Fruit fly (Drosophila melanogaster) whole organism, embryonic: ENCODE measurements around the gene Sf3b1.
A peak's percentile ranks its signal among the peaks of the same experiment; 100 is the strongest.

Source experiments
- ATbp ChIP-seq: fragments of 200-800 bp; sonication (Bioruptor generic); optimal IDR thresholded peaks from 2 replicates; lab custom pipeline; 2017; ENCODE audit warnings: missing biosample characterization, mild to moderate bottlenecking, missing genetic modification characterization, missing genetic modification reagents
- Asciz ChIP-seq: fragments of 200-800 bp; sonication (Bioruptor generic); optimal IDR thresholded peaks from 2 replicates; lab custom pipeline; 2017; ENCODE audit warnings: missing biosample characterization, mild to moderate bottlenecking, missing genetic modification characterization, missing genetic modification reagents
- Atf3 ChIP-seq: fragments of 200-800 bp; sonication (Bioruptor generic); optimal IDR thresholded peaks from 3 replicates; lab custom pipeline; 2016; ENCODE audit warnings: missing biosample characterization, missing genetic modification characterization
- BtbVII ChIP-seq: fragments of 200-800 bp; sonication (Bioruptor generic); optimal IDR thresholded peaks from 3 replicates; lab custom pipeline; 2017; ENCODE audit warnings: missing biosample characterization, mild to moderate bottlenecking, missing genetic modification characterization
- CG10654 ChIP-seq: fragments of 200-800 bp; sonication (Bioruptor generic); optimal IDR thresholded peaks from 2 replicates; lab custom pipeline; 2016; ENCODE audit warnings: missing biosample characterization, missing genetic modification characterization
- CG13287 ChIP-seq: fragments of 200-800 bp; sonication (Bioruptor generic); IDR thresholded peaks from 2 replicates; pipeline ENCODE4 v1.3.6; 2022; ENCODE audit warnings: missing biosample characterization, missing genetic modification characterization; ENCODE audit not compliant: partially characterized antibody
- CG13624 ChIP-seq: fragments of 200-800 bp; sonication (Bioruptor generic); optimal IDR thresholded peaks from 2 replicates; lab custom pipeline; 2016; ENCODE audit warnings: missing biosample characterization, missing genetic modification characterization
- CG13775 ChIP-seq: fragments of 200-800 bp; sonication (Bioruptor generic); optimal IDR thresholded peaks from 3 replicates; lab custom pipeline; 2017; ENCODE audit warnings: missing biosample characterization, mild to moderate bottlenecking, missing genetic modification characterization
- CG15269 ChIP-seq: fragments of 200-800 bp; sonication (Bioruptor generic); optimal IDR thresholded peaks from 2 replicates; lab custom pipeline; 2018; ENCODE audit warnings: missing biosample characterization, mild to moderate bottlenecking, missing genetic modification characterization, moderate library complexity
- CG15479 ChIP-seq: fragments of 200-800 bp; sonication (Bioruptor generic); optimal IDR thresholded peaks from 3 replicates; lab custom pipeline; 2019; ENCODE audit warnings: missing biosample characterization, mild to moderate bottlenecking, missing genetic modification characterization, moderate library complexity
- CG15514 ChIP-seq: fragments of 200-800 bp; sonication (Bioruptor generic); optimal IDR thresholded peaks from 3 replicates; lab custom pipeline; 2017; ENCODE audit warnings: missing biosample characterization, missing genetic modification characterization, mild to moderate bottlenecking, moderate library complexity, missing genetic modification reagents
- CG16815 ChIP-seq: fragments of 200-800 bp; sonication (Bioruptor generic); optimal IDR thresholded peaks from 3 replicates; lab custom pipeline; 2017; ENCODE audit warnings: missing biosample characterization, mild to moderate bottlenecking, missing genetic modification characterization
- CG17912 ChIP-seq: fragments of 200-800 bp; sonication (Bioruptor generic); optimal IDR thresholded peaks from 2 replicates; lab custom pipeline; 2018; ENCODE audit warnings: missing biosample characterization, mild to moderate bottlenecking, missing genetic modification characterization
- CG30403 ChIP-seq: fragments of 200-800 bp; sonication (Bioruptor generic); optimal IDR thresholded peaks from 3 replicates; lab custom pipeline; 2016; ENCODE audit warnings: missing biosample characterization, missing genetic modification characterization
- CG3163 ChIP-seq: fragments of 200-800 bp; sonication (Bioruptor generic); optimal IDR thresholded peaks from 3 replicates; lab custom pipeline; 2016; ENCODE audit warnings: missing biosample characterization, missing genetic modification characterization
- CG4707 ChIP-seq: fragments of 200-800 bp; sonication (Bioruptor generic); optimal IDR thresholded peaks from 2 replicates; lab custom pipeline; 2018; ENCODE audit warnings: missing biosample characterization, mild to moderate bottlenecking, missing genetic modification characterization, moderate library complexity
- CG4854 ChIP-seq: fragments of 200-800 bp; sonication (Bioruptor generic); optimal IDR thresholded peaks from 2 replicates; lab custom pipeline; 2016; ENCODE audit warnings: missing biosample characterization, missing genetic modification characterization, inconsistent platforms
- CG7928 ChIP-seq: fragments of 200-800 bp; sonication (Bioruptor generic); optimal IDR thresholded peaks from 2 replicates; lab custom pipeline; 2017; ENCODE audit warnings: missing biosample characterization, mild to moderate bottlenecking, missing genetic modification characterization
- CG8765 ChIP-seq: fragments of 200-800 bp; sonication (Bioruptor generic); IDR thresholded peaks from 2 replicates; pipeline ENCODE4 v1.3.6; 2022; ENCODE audit warnings: missing biosample characterization, missing genetic modification characterization
- CG9215 ChIP-seq: fragments of 200-800 bp; sonication (Bioruptor generic); IDR thresholded peaks from 2 replicates; pipeline ENCODE4 v1.3.6; 2022; ENCODE audit warnings: missing biosample characterization, missing genetic modification characterization
- Chrac-16 ChIP-seq: fragments of 200-800 bp; sonication (Bioruptor generic); optimal IDR thresholded peaks from 3 replicates; lab custom pipeline; 2016; ENCODE audit warnings: missing biosample characterization, missing genetic modification characterization
- Dek ChIP-seq: fragments of 200-800 bp; sonication (Bioruptor generic); optimal IDR thresholded peaks from 3 replicates; lab custom pipeline; 2019; ENCODE audit warnings: missing biosample characterization, mild to moderate bottlenecking, missing genetic modification characterization, moderate library complexity
- Dll ChIP-seq: fragments of 200-800 bp; sonication (Bioruptor generic); IDR thresholded peaks from 4 replicates; pipeline ENCODE4 v1.3.6; 2022; ENCODE audit warnings: missing biosample characterization, missing genetic modification characterization; ENCODE audit not compliant: partially characterized antibody
- Ets65A ChIP-seq: fragments of 200-800 bp; sonication (Bioruptor generic); peaks from one replicate; lab custom pipeline; 2016; ENCODE audit warnings: missing biosample characterization, missing genetic modification characterization
- HmgD ChIP-seq: fragments of 200-800 bp; sonication (Bioruptor generic); optimal IDR thresholded peaks from 3 replicates; lab custom pipeline; 2016; ENCODE audit warnings: missing biosample characterization, missing genetic modification characterization
- MTF-1 ChIP-seq: fragments of 200-800 bp; sonication (Bioruptor generic); optimal IDR thresholded peaks from 2 replicates; lab custom pipeline; 2018; ENCODE audit warnings: missing biosample characterization, mild to moderate bottlenecking, missing genetic modification characterization, borderline replicate concordance
- Meics ChIP-seq: fragments of 200-800 bp; sonication (Bioruptor generic); optimal IDR thresholded peaks from 2 replicates; lab custom pipeline; 2017; ENCODE audit warnings: missing biosample characterization, mild to moderate bottlenecking, missing genetic modification characterization
- Opbp ChIP-seq: fragments of 200-800 bp; sonication (Bioruptor generic); IDR thresholded peaks from 3 replicates; pipeline ENCODE4 v1.3.6; 2022; ENCODE audit warnings: missing biosample characterization, missing genetic modification characterization; ENCODE audit not compliant: partially characterized antibody
- Scr ChIP-seq: fragments of 200-800 bp; sonication (Bioruptor generic); IDR thresholded peaks from 2 replicates; pipeline ENCODE4 v1.3.6; 2022; ENCODE audit warnings: missing biosample characterization, missing genetic modification characterization; ENCODE audit not compliant: partially characterized antibody
- Sry-δ ChIP-seq: fragments of 200-800 bp; sonication (Bioruptor generic); optimal IDR thresholded peaks from 2 replicates; lab custom pipeline; 2016; ENCODE audit warnings: missing biosample characterization, missing genetic modification characterization
- ab ChIP-seq: fragments of 200-800 bp; sonication (Bioruptor generic); optimal IDR thresholded peaks from 2 replicates; lab custom pipeline; 2016; ENCODE audit warnings: missing biosample characterization, missing genetic modification characterization
- abd-A ChIP-seq: fragments of 200-800 bp; sonication (Bioruptor generic); optimal IDR thresholded peaks from 3 replicates; lab custom pipeline; 2019; ENCODE audit warnings: missing biosample characterization, mild to moderate bottlenecking, missing genetic modification characterization, moderate library complexity
- crol ChIP-seq: fragments of 200-800 bp; sonication (Bioruptor generic); IDR thresholded peaks from 2 replicates; pipeline ENCODE4 v1.3.6; 2022; ENCODE audit warnings: missing biosample characterization, missing genetic modification characterization
- fu2 ChIP-seq: fragments of 200-800 bp; sonication (Bioruptor generic); optimal IDR thresholded peaks from 2 replicates; lab custom pipeline; 2016; ENCODE audit warnings: missing biosample characterization, missing genetic modification characterization
- inv ChIP-seq: fragments of 200-800 bp; sonication (Bioruptor generic); IDR thresholded peaks from 2 replicates; pipeline ENCODE4 v1.3.6; 2022; ENCODE audit warnings: missing biosample characterization, missing genetic modification characterization; ENCODE audit not compliant: partially characterized antibody
- lbe ChIP-seq: fragments of 200-800 bp; sonication (Bioruptor generic); optimal IDR thresholded peaks from 2 replicates; lab custom pipeline; 2016; ENCODE audit warnings: missing biosample characterization, mild to moderate bottlenecking, missing genetic modification characterization
- lmd ChIP-seq: fragments of 200-800 bp; sonication (Bioruptor generic); IDR thresholded peaks from 2 replicates; pipeline ENCODE4 v1.3.6; 2022; ENCODE audit warnings: missing biosample characterization, missing genetic modification characterization
- lov ChIP-seq, 2 experiments: fragments of 200-800 bp in 1 of 2; fragments of >200 bp in 1 of 2; sonication (Bioruptor generic) in 1 of 2; IDR thresholded peaks in 1 of 2; optimal IDR thresholded peaks in 1 of 2; 2 replicates in 1 of 2; 3 replicates in 1 of 2; pipeline versions ENCODE4 v1.3.6 to Lab custom; 2017 to 2022; ENCODE audit warnings: missing biosample characterization in 1 of 2, missing genetic modification characterization in 1 of 2
- pros ChIP-seq: fragments of 200-800 bp; sonication (Bioruptor generic); optimal IDR thresholded peaks from 3 replicates; lab custom pipeline; 2019; ENCODE audit warnings: missing biosample characterization, mild to moderate bottlenecking, missing genetic modification characterization, moderate library complexity
- ranshi ChIP-seq: fragments of 200-800 bp; sonication (Bioruptor generic); IDR thresholded peaks from 2 replicates; pipeline ENCODE4 v1.3.6; 2022; ENCODE audit warnings: missing biosample characterization, missing genetic modification characterization
- salm ChIP-seq: fragments of 200-800 bp; sonication (Bioruptor generic); optimal IDR thresholded peaks from 2 replicates; lab custom pipeline; 2018; ENCODE audit warnings: missing biosample characterization, mild to moderate bottlenecking, missing genetic modification characterization
- sens ChIP-seq: fragments of 200-800 bp; sonication (Bioruptor generic); peaks from one replicate; lab custom pipeline; 2016; ENCODE audit warnings: missing biosample characterization, missing genetic modification characterization
- slbo ChIP-seq: fragments of 200-800 bp; sonication (Bioruptor generic); IDR thresholded peaks from 2 replicates; pipeline ENCODE4 v1.3.6; 2022; ENCODE audit warnings: missing biosample characterization, missing genetic modification characterization
- sna ChIP-seq: fragments of 200-800 bp; sonication (Bioruptor generic); IDR thresholded peaks from 2 replicates; pipeline ENCODE4 v1.3.6; 2022; ENCODE audit warnings: missing biosample characterization, missing genetic modification characterization; ENCODE audit not compliant: partially characterized antibody
- zen2 ChIP-seq: fragments of 200-800 bp; sonication (Bioruptor generic); IDR thresholded peaks from 3 replicates; pipeline ENCODE4 v1.3.6; 2022; ENCODE audit warnings: missing biosample characterization, missing genetic modification characterization; ENCODE audit not compliant: partially characterized antibody
- zfh2 ChIP-seq: fragments of 200-800 bp; sonication (Bioruptor generic); optimal IDR thresholded peaks from 2 replicates; lab custom pipeline; 2016; ENCODE audit warnings: missing biosample characterization, missing genetic modification characterization

Sf3b1 gene

DNA sequence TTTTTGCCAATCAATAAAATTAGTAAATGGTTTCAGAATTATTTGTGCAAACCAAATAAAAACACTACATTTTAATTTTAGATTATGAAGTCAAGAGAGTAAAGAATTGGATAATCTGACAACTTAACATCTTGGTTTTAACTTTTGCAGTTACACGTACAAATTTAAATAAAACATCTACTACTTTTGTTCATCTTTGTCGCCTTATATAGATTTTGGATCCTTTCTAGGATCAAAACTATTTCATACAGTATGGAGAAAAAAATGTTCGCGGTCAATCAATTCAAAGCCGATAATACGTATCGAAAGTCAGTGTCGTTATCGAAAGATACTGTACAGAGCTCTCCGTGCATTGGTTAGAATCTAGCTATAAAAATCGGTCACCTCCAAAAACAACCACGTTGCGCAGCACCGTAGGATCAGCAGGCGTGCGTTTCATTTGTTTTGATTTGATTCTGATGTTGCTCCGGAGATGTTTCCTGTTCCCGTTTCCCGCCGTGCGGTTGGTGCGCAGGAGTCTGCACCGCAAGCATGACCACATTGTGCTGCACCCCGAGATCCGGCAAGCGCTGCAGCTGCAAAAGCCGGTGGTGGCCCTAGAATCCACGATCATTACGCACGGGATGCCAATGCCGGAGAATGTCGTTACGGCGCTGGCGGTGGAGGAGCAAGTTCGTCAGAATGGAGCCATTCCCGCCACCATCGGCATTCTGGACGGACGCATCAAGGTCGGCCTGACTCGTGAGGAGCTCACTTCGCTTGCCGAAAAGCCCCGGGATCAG, 4.2 kb upstream of the Sf3b1 start, which contains the start of the genes uncNacbeta and CG2794 (continued):
- TF ChIP-seq zen2 (GFP tag; lab: Robert Waterston, UW) = peak; percentile 54; the same call in 2 of the 3 replicates
- TF ChIP-seq CG15514 (GFP tag; lab: Kevin White, UChicago) = peak; percentile 74
- TF ChIP-seq Dll (GFP tag; lab: Robert Waterston, UW) = peak; percentile 73
- TF ChIP-seq slbo (GFP tag; lab: Robert Waterston, UW) = peak; percentile 46; the same call in 1 of the 2 replicates
- no peak for TF ChIP-seq Dek (tag; lab: Kevin White, UChicago)
- peak; percentile 78 for TF ChIP-seq Sry-δ (GFP tag; lab: Kevin White, UChicago)
- TF ChIP-seq zfh2 (GFP tag; lab: Kevin White, UChicago) = peak; percentile 26
- TF ChIP-seq Meics (GFP tag; lab: Kevin White, UChicago) = no peak
- peak; percentile 67 for TF ChIP-seq sna (GFP tag; lab: Robert Waterston, UW)
- TF ChIP-seq lov (optimal IDR thresholded peaks at IDR 0.05; lab: Kevin White, UChicago) = no peak
- TF ChIP-seq lov (GFP tag; IDR thresholded peaks at IDR 0.05; lab: Robert Waterston, UW) = 0 out of 3 replicates have a peak, but pooled peaks have one; percentile 18
- peak; percentile 42; the same call in 1 of the 2 replicates for TF ChIP-seq inv
- no peak for TF ChIP-seq crol
- no peak for TF ChIP-seq CG16815 (GFP tag; lab: Kevin White, UChicago)
- no peak for TF ChIP-seq ab (GFP tag; lab: Kevin White, UChicago)
- TF ChIP-seq lbe (GFP tag; lab: Kevin White, UChicago) = no peak
- TF ChIP-seq CG13287 (GFP tag; lab: Robert Waterston, UW) = peak; percentile 82
- peak; percentile 32 for TF ChIP-seq CG15479 (GFP tag; lab: Kevin White, UChicago)
- TF ChIP-seq sens = peak; percentile 70

DNA sequence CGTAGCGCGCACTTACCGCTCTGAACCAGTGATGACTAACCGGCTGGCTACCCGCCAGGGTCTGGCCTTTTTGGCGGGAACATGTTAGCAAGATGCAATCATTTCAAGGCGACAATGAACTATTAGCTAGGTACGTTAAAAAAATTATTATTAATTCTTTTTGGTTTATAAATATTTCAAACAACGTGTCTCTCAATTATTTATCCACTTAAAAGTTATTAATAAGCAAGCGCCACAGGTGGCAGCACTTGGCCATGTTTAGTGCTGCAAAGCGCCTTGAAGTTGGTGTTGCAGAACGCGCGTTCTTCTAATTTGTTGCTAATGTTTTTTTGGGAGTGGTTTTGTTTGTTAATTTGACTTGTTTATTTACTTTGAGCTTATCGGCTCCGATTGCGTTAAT, 6.1 kb downstream of the Sf3b1 start, which contains the start of the genes Ipk2 and cold:
Ipk2 (minus strand) TSS at position 39 of the 400 bp plus-strand sequence.
cold (plus strand) TSS at position 66 of the 400 bp plus-strand sequence.
- TF ChIP-seq lmd = peak; percentile 86
- TF ChIP-seq ranshi = peak; percentile 68; the same call in 1 of the 2 replicates
- TF ChIP-seq fu2 (GFP tag; lab: Kevin White, UChicago) = peak; percentile 79
- TF ChIP-seq BtbVII = peak; percentile 67
- TF ChIP-seq CG4854 (GFP tag; lab: Kevin White, UChicago) = peak; percentile 73
- TF ChIP-seq Ets65A (GFP tag; lab: Kevin White, UChicago) = peak; percentile 99
- TF ChIP-seq CG9215 (GFP tag; lab: Robert Waterston, UW) = peak; percentile 80
- TF ChIP-seq Asciz (GFP tag; lab: Kevin White, UChicago) = no peak
- no peak for TF ChIP-seq abd-A
- TF ChIP-seq CG4707 (GFP tag; lab: Kevin White, UChicago) = peak; percentile 11
- TF ChIP-seq Chrac-16 (GFP tag; lab: Kevin White, UChicago) = peak; percentile 78
- peak; percentile 59 for TF ChIP-seq CG7928 (GFP tag; lab: Kevin White, UChicago)
- no peak for TF ChIP-seq pros (GFP tag; lab: Kevin White, UChicago)
- no peak for TF ChIP-seq CG15269 (tag; lab: Kevin White, UChicago)
- peak; percentile 60 for TF ChIP-seq CG10654 (GFP tag; lab: Kevin White, UChicago)
- peak; percentile 56 for TF ChIP-seq ATbp (GFP tag; lab: Kevin White, UChicago)
- TF ChIP-seq MTF-1 (GFP tag; lab: Kevin White, UChicago) = no peak
- TF ChIP-seq CG3163 (GFP tag; lab: Kevin White, UChicago) = peak; percentile 55
- peak; percentile 20 for TF ChIP-seq HmgD (GFP tag; lab: Kevin White, UChicago)
- 0 out of 2 replicates have a peak, but pooled peaks have one; percentile 28 for TF ChIP-seq Scr
- TF ChIP-seq crol = no peak
- TF ChIP-seq CG13624 (GFP tag; lab: Kevin White, UChicago) = peak; percentile 91
- TF ChIP-seq Opbp (GFP tag; lab: Robert Waterston, UW) = peak; percentile 37; the same call in 1 of the 3 replicates
- TF ChIP-seq CG8765 = peak; percentile 64
- TF ChIP-seq CG13775 (GFP tag; lab: Kevin White, UChicago) = peak; percentile 86
- TF ChIP-seq CG30403 = peak; percentile 90
- peak; percentile 63 for TF ChIP-seq Atf3 (GFP tag; lab: Kevin White, UChicago)
- peak; percentile 21 for TF ChIP-seq salm (tag; lab: Kevin White, UChicago)
- TF ChIP-seq CG17912 (GFP tag; lab: Kevin White, UChicago) = no peak
